Worm (Caenorhabditis elegans) whole organism, midembryonic: Measurements from ENCODE around the gene E04F6.4.
A peak's percentile ranks its signal among the peaks of the same experiment; 100 is the strongest.

Experiments
- T22C8.4 ChIP-seq: fragments of 200-800 bp; sonication (Bioruptor generic); IDR thresholded peaks from 2 replicates; pipeline ENCODE4 v1.3.6; 2022; ENCODE audit warnings: missing genetic modification characterization, missing compliant biosample characterization
- cog-1 ChIP-seq: sonication (generic microtip); optimal IDR thresholded peaks from 2 replicates; lab custom pipeline; 2016; ENCODE audit warnings: missing genetic modification characterization, missing compliant biosample characterization
- flt-1 ChIP-seq: fragments of 200-800 bp; sonication (Bioruptor generic); IDR thresholded peaks from 2 replicates; pipeline ENCODE4 v1.3.6; 2022; ENCODE audit warnings: missing genetic modification characterization, missing compliant biosample characterization
- klf-2 ChIP-seq: fragments of 200-800 bp; sonication (Bioruptor generic); conservative IDR thresholded peaks from 2 replicates; pipeline ENCODE4 v1.3.6; 2022; ENCODE audit warnings: missing genetic modification reagents, missing genetic modification characterization, missing compliant biosample characterization
- med-1 ChIP-seq: sonication (generic microtip); optimal IDR thresholded peaks from 2 replicates; lab custom pipeline; 2017; ENCODE audit warnings: missing genetic modification characterization, mild to moderate bottlenecking, missing compliant biosample characterization, antibody characterized with exemption, missing genetic modification reagents; ENCODE audit not compliant: insufficient read depth
- ref-1 ChIP-seq: fragments of 200-800 bp; sonication (Bioruptor generic); conservative IDR thresholded peaks from 2 replicates; pipeline ENCODE4 v1.3.6; 2022; ENCODE audit warnings: missing genetic modification reagents, missing genetic modification characterization, missing compliant biosample characterization
- tab-1 ChIP-seq: fragments of 200-800 bp; sonication (Bioruptor generic); IDR thresholded peaks from 2 replicates; pipeline ENCODE4 v1.3.6; 2022; ENCODE audit warnings: missing genetic modification characterization, missing compliant biosample characterization
- ztf-23 ChIP-seq: fragments of 200-800 bp; sonication (Bioruptor generic); IDR thresholded peaks from 2 replicates; pipeline ENCODE4 v1.3.6; 2022; ENCODE audit warnings: missing genetic modification reagents, missing genetic modification characterization, missing compliant biosample characterization
- ztf-29 ChIP-seq: fragments of 200-800 bp; sonication (Bioruptor generic); IDR thresholded peaks from 2 replicates; pipeline ENCODE4 v1.3.6; 2022; ENCODE audit warnings: missing genetic modification reagents, missing genetic modification characterization, missing compliant biosample characterization

E04F6.4 gene

ce11 chrII:7183493-7184272 lies 5.5 kb upstream of the E04F6.4 start, which contains the start of gene pdl-1:
Gene pdl-1 (plus strand): TSS chrII:7183801.
- peak; percentile 97 for TF ChIP-seq tab-1 (GFP tag; lab: Robert Waterston, UW)
- peak; percentile 63 for TF ChIP-seq med-1 (GFP tag; lab: Kevin White, UChicago)
- peak; percentile 91 for TF ChIP-seq cog-1 (tag; lab: Kevin White, UChicago)
- TF ChIP-seq ztf-23, result peak; percentile 96
- TF ChIP-seq ref-1, result peak; percentile 94
- peak; percentile 98 for TF ChIP-seq flt-1 (GFP tag; lab: Robert Waterston, UW)
- TF ChIP-seq ztf-29 (GFP tag; lab: Robert Waterston, UW), result peak; percentile 94
- peak; percentile 94 for TF ChIP-seq klf-2 (GFP tag; lab: Robert Waterston, UW)
- peak; percentile 95 for TF ChIP-seq T22C8.4 (GFP tag; lab: Robert Waterston, UW)

ce11 chrII:7186117-7186516 lies 3.1 kb upstream of the E04F6.4 start:
- TF ChIP-seq med-1 (GFP tag; lab: Kevin White, UChicago) (no peak), ref-1 (no peak), ztf-29 (GFP tag; lab: Robert Waterston, UW) (no peak), cog-1 (tag; lab: Kevin White, UChicago) (no peak), tab-1 (GFP tag; lab: Robert Waterston, UW) (no peak), ztf-23 (no peak), T22C8.4 (GFP tag; lab: Robert Waterston, UW) (no peak), flt-1 (GFP tag; lab: Robert Waterston, UW) (no peak), klf-2 (GFP tag; lab: Robert Waterston, UW) (no peak)

DNA sequence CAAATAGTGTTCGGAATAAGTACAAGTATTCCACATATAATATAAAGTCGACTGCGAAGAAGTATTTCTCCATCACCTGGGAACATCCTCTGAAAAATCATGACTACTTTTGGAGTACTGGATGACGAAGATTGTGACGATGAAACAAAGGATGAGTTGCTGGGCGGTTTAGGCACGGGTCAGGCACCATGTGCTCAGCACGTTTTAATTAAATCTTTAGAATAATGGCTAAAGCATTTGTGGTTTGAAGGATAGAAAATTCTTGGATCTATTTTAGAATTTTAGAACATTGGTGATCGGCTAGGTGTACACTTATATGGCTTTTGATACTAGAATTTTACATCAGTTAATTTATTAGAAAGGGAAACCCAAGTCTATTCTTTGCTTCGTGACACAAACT lies 2.1 kb upstream of the E04F6.4 start, which contains the start of gene C27H5.6:
Gene C27H5.6, minus strand, starts transcription at position 101 of the 400 bp plus-strand sequence.
- TF ChIP-seq T22C8.4 (GFP tag; lab: Robert Waterston, UW) (no peak), ref-1 (no peak), med-1 (GFP tag; lab: Kevin White, UChicago) (no peak), flt-1 (GFP tag; lab: Robert Waterston, UW) (no peak), klf-2 (GFP tag; lab: Robert Waterston, UW) (no peak), ztf-23 (no peak), cog-1 (tag; lab: Kevin White, UChicago) (no peak)

ce11 chrII:7195541-7195940 lies 6.3 kb downstream of the E04F6.4 start, which contains the start of gene acdh-12:
Gene acdh-12 (minus strand): TSS chrII:7195641.
- TF ChIP-seq ref-1 (no peak), ztf-29 (GFP tag; lab: Robert Waterston, UW) (no peak), klf-2 (GFP tag; lab: Robert Waterston, UW) (no peak), ztf-23 (no peak)

- no peak for TF ChIP-seq ztf-23
Observed at ce11 chrII:7196040-7196439, 6.8 kb downstream of the E04F6.4 start, which contains the start of gene maoc-1. Gene maoc-1 (plus strand): TSS chrII:7196276.

DNA sequence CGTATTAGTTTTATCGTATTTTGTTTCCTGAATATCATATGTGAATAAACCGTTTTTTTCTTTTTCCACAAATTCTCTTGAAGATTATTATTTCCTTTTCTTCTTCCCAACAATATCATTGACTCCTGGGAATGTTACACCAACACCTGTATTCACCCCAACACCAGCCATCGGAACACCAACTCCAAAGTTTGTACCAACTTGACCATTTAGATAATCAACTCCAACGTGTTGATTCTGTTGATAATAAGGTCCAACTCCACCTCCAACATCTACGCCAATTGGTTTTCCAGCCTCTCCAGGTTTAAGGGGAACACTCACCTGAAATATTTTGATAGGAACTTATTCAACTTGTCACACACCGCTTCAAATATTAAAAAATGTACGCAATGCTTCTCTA lies 8.2 kb downstream of the E04F6.4 start:
- TF ChIP-seq flt-1 (GFP tag; lab: Robert Waterston, UW), result no peak
- no peak for TF ChIP-seq T22C8.4 (GFP tag; lab: Robert Waterston, UW)
- no peak for TF ChIP-seq ref-1
- TF ChIP-seq ztf-23, result no peak
- no peak for TF ChIP-seq ztf-29 (GFP tag; lab: Robert Waterston, UW)
- TF ChIP-seq med-1 (GFP tag; lab: Kevin White, UChicago), result no peak
- no peak for TF ChIP-seq cog-1 (tag; lab: Kevin White, UChicago)
- no peak for TF ChIP-seq klf-2 (GFP tag; lab: Robert Waterston, UW)
- no peak for TF ChIP-seq tab-1 (GFP tag; lab: Robert Waterston, UW)

DNA sequence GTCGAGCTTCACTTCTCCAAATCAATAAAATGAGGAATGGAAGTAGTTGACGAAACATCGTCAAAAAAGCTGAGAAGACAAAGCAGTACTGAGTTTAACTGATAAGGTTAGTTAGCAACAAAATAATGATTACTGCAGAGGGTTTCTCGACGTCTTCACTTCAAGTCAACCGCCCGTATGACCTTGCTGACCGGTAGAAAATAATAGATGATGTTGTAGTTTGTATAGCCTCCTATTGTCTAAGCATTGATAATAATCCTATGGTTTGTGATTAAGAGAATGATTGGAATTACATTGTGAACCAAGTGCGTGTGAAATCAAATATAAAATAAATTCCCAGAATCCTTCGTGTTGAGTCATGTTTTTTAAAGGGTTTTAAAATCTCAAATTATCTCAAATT lies 10.1 kb downstream of the E04F6.4 start, which contains the start of gene E04F6.6:
Gene E04F6.6, minus strand, starts transcription at position 258 of the 400 bp plus-strand sequence.
- TF ChIP-seq T22C8.4 (GFP tag; lab: Robert Waterston, UW) (no peak), klf-2 (GFP tag; lab: Robert Waterston, UW) (no peak), ztf-23 (no peak), flt-1 (GFP tag; lab: Robert Waterston, UW) (no peak), cog-1 (tag; lab: Kevin White, UChicago) (no peak), ref-1 (no peak), tab-1 (GFP tag; lab: Robert Waterston, UW) (no peak)

DNA sequence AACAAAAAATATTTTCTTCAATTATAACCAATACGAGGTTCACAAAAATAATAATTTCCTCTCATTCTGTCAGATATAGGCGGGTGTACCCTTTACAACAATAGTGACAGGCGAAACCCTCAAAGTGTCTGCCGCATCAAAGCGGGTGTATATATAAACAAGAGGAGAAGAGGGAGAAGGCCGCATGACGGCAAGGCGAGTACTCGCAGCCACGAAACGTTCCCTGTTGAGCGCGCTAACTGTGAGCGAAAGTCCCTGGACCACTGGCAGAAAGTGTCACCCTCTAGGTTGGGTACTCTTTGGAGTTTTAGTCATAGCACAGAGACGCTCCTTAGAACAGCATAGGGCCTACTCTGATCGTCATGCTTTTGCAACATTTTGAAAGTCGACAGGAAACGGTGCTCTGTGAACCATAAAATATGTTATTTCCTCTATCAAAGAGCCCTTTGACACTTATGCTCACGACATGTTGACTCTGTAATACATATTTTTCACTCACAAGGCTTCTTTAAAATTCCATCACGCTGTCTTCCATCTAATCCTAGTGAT lies 10.9 kb downstream of the E04F6.4 start, which contains the start of gene pcrg-1:
Gene pcrg-1, plus strand, starts transcription at position 499 of the 549 bp plus-strand sequence.
- TF ChIP-seq med-1 (GFP tag; lab: Kevin White, UChicago) (peak; percentile 61), ref-1 (peak; percentile 82), ztf-29 (GFP tag; lab: Robert Waterston, UW) (peak; percentile 85), tab-1 (GFP tag; lab: Robert Waterston, UW) (peak; percentile 96), klf-2 (GFP tag; lab: Robert Waterston, UW) (peak; percentile 86), cog-1 (tag; lab: Kevin White, UChicago) (peak; percentile 74), ztf-23 (peak; percentile 94), T22C8.4 (GFP tag; lab: Robert Waterston, UW) (peak; percentile 92), flt-1 (GFP tag; lab: Robert Waterston, UW) (peak; percentile 95)

- TF ChIP-seq T22C8.4 (GFP tag; lab: Robert Waterston, UW) (no peak), klf-2 (GFP tag; lab: Robert Waterston, UW) (no peak), flt-1 (GFP tag; lab: Robert Waterston, UW) (no peak), ref-1 (no peak), tab-1 (GFP tag; lab: Robert Waterston, UW) (no peak), med-1 (GFP tag; lab: Kevin White, UChicago) (no peak), ztf-29 (GFP tag; lab: Robert Waterston, UW) (no peak), cog-1 (tag; lab: Kevin White, UChicago) (no peak), ztf-23 (no peak)
Observed at ce11 chrII:7203110-7203509, 13.9 kb downstream of the E04F6.4 start, which contains the start of gene srd-56. Gene srd-56 (minus strand): TSS chrII:7203210.
